Worm (Caenorhabditis elegans) whole organism, mixed stage, embryonic: ENCODE results near the gene unc-52.

Source experiments
- blmp-1 ChIP-seq: fragments of 150-350 bp; optimal IDR thresholded peaks from 2 replicates; lab custom pipeline; 2014; ENCODE audit warnings: missing biosample characterization, missing genetic modification characterization
- cnd-1 ChIP-seq: fragments of 200-800 bp; sonication (Bioruptor generic); optimal IDR thresholded peaks from 2 replicates; lab custom pipeline; 2018; ENCODE audit warnings: mild to moderate bottlenecking, missing genetic modification characterization, missing compliant biosample characterization
- elt-1 ChIP-seq: sonication (generic microtip); optimal IDR thresholded peaks from 2 replicates; lab custom pipeline; 2017; ENCODE audit warnings: missing genetic modification characterization, mild to moderate bottlenecking, missing compliant biosample characterization, antibody characterized with exemption, moderate library complexity, borderline replicate concordance; ENCODE audit not compliant: insufficient read depth
- lin-32 ChIP-seq: fragments of 200-800 bp; sonication (Bioruptor generic); optimal IDR thresholded peaks from 2 replicates; lab custom pipeline; 2018; ENCODE audit warnings: mild to moderate bottlenecking, missing genetic modification characterization, missing compliant biosample characterization
- lsy-2 ChIP-seq: fragments of 150-350 bp; optimal IDR thresholded peaks from 2 replicates; lab custom pipeline; 2014; ENCODE audit warnings: missing biosample characterization, missing genetic modification characterization
- mep-1 ChIP-seq: fragments of 150-350 bp; optimal IDR thresholded peaks from 2 replicates; lab custom pipeline; 2017; ENCODE audit warnings: missing biosample characterization, missing genetic modification reagents, missing genetic modification characterization, inconsistent platforms
- nhr-12 ChIP-seq: fragments of 150-350 bp; optimal IDR thresholded peaks from 2 replicates; lab custom pipeline; 2014; ENCODE audit warnings: missing biosample characterization, missing genetic modification characterization
- nhr-76 ChIP-seq: sonication (generic microtip); optimal IDR thresholded peaks from 2 replicates; lab custom pipeline; 2017; ENCODE audit warnings: missing biosample characterization, missing genetic modification characterization
- snpc-4 ChIP-seq: fragments of 150-350 bp; optimal IDR thresholded peaks from 2 replicates; lab custom pipeline; 2014; ENCODE audit warnings: missing biosample characterization, missing genetic modification characterization
- tbx-8 ChIP-seq: fragments of 200-800 bp; sonication (Bioruptor generic); optimal IDR thresholded peaks from 2 replicates; lab custom pipeline; 2018; ENCODE audit warnings: mild to moderate bottlenecking, missing genetic modification characterization, moderate library complexity, missing compliant biosample characterization
- unc-62 ChIP-seq: fragments of 150-350 bp; optimal IDR thresholded peaks from 2 replicates; lab custom pipeline; 2014; ENCODE audit warnings: missing biosample characterization, missing genetic modification reagents, missing genetic modification characterization

DNA sequence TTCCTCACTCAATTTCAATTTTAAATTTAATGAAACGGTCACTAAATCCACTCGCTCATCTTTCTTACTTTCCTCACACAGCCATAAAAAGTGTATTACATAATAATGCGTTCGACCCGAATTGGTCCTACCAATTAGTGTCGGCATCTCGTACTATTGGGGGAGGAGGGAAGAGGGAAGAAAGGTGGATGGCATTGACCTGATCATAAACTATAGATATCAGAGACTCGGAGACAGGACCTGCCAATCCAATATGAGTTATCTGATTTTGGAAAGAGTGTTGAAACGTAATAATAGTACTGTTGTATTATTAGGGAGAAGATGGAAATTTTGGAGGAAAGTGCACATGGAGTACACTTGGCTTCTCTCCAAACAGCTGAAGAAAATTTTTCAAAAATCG is 21.7 kb upstream of the unc-52 start:
- TF ChIP-seq lin-32 (GFP tag; lab: Kevin White, UChicago) (no peak), mep-1 (tag; lab: Kevin White, UChicago) (no peak), blmp-1 (no peak), lsy-2 (tag; lab: Kevin White, UChicago) (no peak), cnd-1 (no peak), nhr-76 (no peak), nhr-12 (tag; lab: Kevin White, UChicago) (no peak), elt-1 (peak; percentile 63), snpc-4 (tag; lab: Kevin White, UChicago) (no peak), unc-62 (GFP tag; lab: Kevin White, UChicago) (peak; percentile 68), tbx-8 (no peak)
